Worm (Caenorhabditis elegans): ENCODE data around the gene dhs-22.

The dhs-22 gene

ce11 chrV:14446453-14446852 is 25.2 kb upstream of the dhs-22 start:
- TF ChIP-seq ceh-8 (GFP tag; optimal IDR thresholded peaks at IDR 0.05) (no peak), ceh-90 (tag; optimal IDR thresholded peaks at IDR 0.05) (no peak), snpc-4 (tag; optimal IDR thresholded peaks at IDR 0.05) (no peak), mep-1 (tag; optimal IDR thresholded peaks at IDR 0.05) (no peak), unc-30 (tag; optimal IDR thresholded peaks at IDR 0.05) (no peak), unc-86 (tag; optimal IDR thresholded peaks at IDR 0.05) (no peak), tlp-1 (tag; optimal IDR thresholded peaks at IDR 0.05) (no peak), lin-14 (GFP tag; optimal IDR thresholded peaks at IDR 0.05) (no peak), hlh-17 (GFP tag; optimal IDR thresholded peaks at IDR 0.05; ENCODE audit: borderline replicate concordance) (no peak), lin-13 (GFP tag; optimal IDR thresholded peaks at IDR 0.05) (no peak), efl-1 (optimal IDR thresholded peaks at IDR 0.05) (no peak), efl-1 (GFP tag; optimal IDR thresholded peaks at IDR 0.05 in 1 of 2) (no peak), sptf-1 (tag; optimal IDR thresholded peaks at IDR 0.05) (no peak), lsy-2 (tag; optimal IDR thresholded peaks at IDR 0.05) (no peak), pax-3 (tag; optimal IDR thresholded peaks at IDR 0.05) (no peak)

ce11 chrV:14440841-14441240 is 19.6 kb upstream of the dhs-22 start, which contains the start of gene F23B12.4:
Gene F23B12.4 (plus strand): TSS chrV:14441141.
- TF ChIP-seq efl-1 (optimal IDR thresholded peaks at IDR 0.05) (no peak), efl-1 (GFP tag; optimal IDR thresholded peaks at IDR 0.05 in 1 of 2) (peak in 1 of 2 experiments; percentile 36), alr-1 (tag; optimal IDR thresholded peaks at IDR 0.05; ENCODE audit: borderline replicate concordance) (no peak), unc-98 (GFP tag; IDR thresholded peaks at IDR 0.05) (no peak), fkh-8 (tag; optimal IDR thresholded peaks at IDR 0.05) (no peak)

- TF ChIP-seq elt-3 (tag; optimal IDR thresholded peaks at IDR 0.05) (peak in 1 of 6 experiments; percentile 8), lin-13 (GFP tag; optimal IDR thresholded peaks at IDR 0.05) (no peak)
Observed at ce11 chrV:14439236-14439635, 18.0 kb upstream of the dhs-22 start.

ce11 chrV:14438099-14438739 is 17.0 kb upstream of the dhs-22 start:
- TF ChIP-seq tbx-2 (tag; optimal IDR thresholded peaks at IDR 0.05) (peak; percentile 38), fos-1 (tag; optimal IDR thresholded peaks at IDR 0.05) (no peak), ztf-11 (tag; optimal IDR thresholded peaks at IDR 0.05) (peak in 1 of 2 experiments; percentile 43)

- TF ChIP-seq unc-130 (tag; optimal IDR thresholded peaks at IDR 0.05) = no peak
- TF ChIP-seq ces-1 (GFP tag; optimal IDR thresholded peaks at IDR 0.05) = no peak
- no peak for TF ChIP-seq C04F5.9 (tag; optimal IDR thresholded peaks at IDR 0.05)
- TF ChIP-seq pqm-1 (tag; optimal IDR thresholded peaks at IDR 0.05) = no peak
- TF ChIP-seq irx-1 (tag; optimal IDR thresholded peaks at IDR 0.05) = no peak
- TF ChIP-seq grh-1 (GFP tag; IDR thresholded peaks at IDR 0.05) = no peak
- TF ChIP-seq isw-1 (GFP tag; IDR thresholded peaks at IDR 0.05) = no peak
- no peak for TF ChIP-seq hpl-2 (GFP tag; optimal IDR thresholded peaks at IDR 0.05)
- no peak for TF ChIP-seq fos-1 (tag; optimal IDR thresholded peaks at IDR 0.05)
- no peak for TF ChIP-seq nhr-20 (tag; optimal IDR thresholded peaks at IDR 0.05)
- no peak for TF ChIP-seq snu-23 (GFP tag; optimal IDR thresholded peaks at IDR 0.05)
- TF ChIP-seq unc-98 (GFP tag; IDR thresholded peaks at IDR 0.05) = no peak
- no peak for TF ChIP-seq efl-1 (optimal IDR thresholded peaks at IDR 0.05)
- no peak for TF ChIP-seq efl-1 (GFP tag; optimal IDR thresholded peaks at IDR 0.05 in 1 of 2)
- TF ChIP-seq jun-1 (tag; optimal IDR thresholded peaks at IDR 0.05) = no peak
- no peak for TF ChIP-seq ztf-11 (tag; optimal IDR thresholded peaks at IDR 0.05)
Observed at ce11 chrV:14437355-14437754, 16.1 kb upstream of the dhs-22 start.

- no peak for TF ChIP-seq lin-39 (tag; optimal IDR thresholded peaks at IDR 0.05)
- TF ChIP-seq ztf-4 (tag; optimal IDR thresholded peaks at IDR 0.05) = no peak
- TF ChIP-seq efl-1 (optimal IDR thresholded peaks at IDR 0.05) = no peak
- peak in 1 of 2 experiments; percentile 73 for TF ChIP-seq efl-1 (GFP tag; optimal IDR thresholded peaks at IDR 0.05 in 1 of 2)
- TF ChIP-seq hlh-4 (tag; optimal IDR thresholded peaks at IDR 0.05) = no peak
- no peak for TF ChIP-seq hpl-2 (GFP tag; optimal IDR thresholded peaks at IDR 0.05)
Observed at ce11 chrV:14436195-14436594, 15.0 kb upstream of the dhs-22 start.
